Worm (Caenorhabditis elegans) whole organism, L4 larva: ENCODE data around the gene rfc-1.

Experiments
- F37D6.2 ChIP-seq: sonication (generic microtip); optimal IDR thresholded peaks from 2 replicates; lab custom pipeline; 2016; ENCODE audit warnings: mild to moderate bottlenecking, missing genetic modification characterization, missing compliant biosample characterization
- R02D3.7 ChIP-seq: fragments of 150-350 bp; sonication (generic microtip); optimal IDR thresholded peaks from 3 replicates; lab custom pipeline; 2014; ENCODE audit warnings: missing biosample characterization, missing genetic modification characterization
- Y105C5A.15 ChIP-seq: fragments of 200-800 bp; sonication (Bioruptor generic); IDR thresholded peaks from 2 replicates; pipeline ENCODE4 v1.3.6; 2022; ENCODE audit warnings: missing genetic modification characterization, missing compliant biosample characterization
- Y75B8A.6 ChIP-seq: fragments of 200-800 bp; sonication (Bioruptor generic); IDR thresholded peaks from 2 replicates; pipeline ENCODE4 v1.3.6; 2022; ENCODE audit warnings: missing genetic modification reagents, missing genetic modification characterization, missing compliant biosample characterization
- ZK337.2 ChIP-seq: fragments of 200-800 bp; sonication (Bioruptor generic); IDR thresholded peaks from 2 replicates; pipeline ENCODE4 v1.3.6; 2022; ENCODE audit warnings: missing genetic modification reagents, missing genetic modification characterization, missing compliant biosample characterization
- ZK546.5 ChIP-seq, 2 experiments: sonication (generic microtip); optimal IDR thresholded peaks; 2 replicates each; lab custom pipeline; 2017; ENCODE audit warnings: missing biosample characterization in 2 of 2, missing genetic modification characterization in 2 of 2
- arid-1 ChIP-seq: fragments of 200-800 bp; sonication (Bioruptor generic); conservative IDR thresholded peaks from 2 replicates; pipeline ENCODE4 v1.3.6; 2022; ENCODE audit warnings: missing genetic modification reagents, missing genetic modification characterization, missing compliant biosample characterization
- ceh-62 ChIP-seq: sonication (generic microtip); optimal IDR thresholded peaks from 2 replicates; lab custom pipeline; 2017; ENCODE audit warnings: missing biosample characterization, missing genetic modification characterization
- ceh-82 ChIP-seq: sonication (generic microtip); optimal IDR thresholded peaks from 2 replicates; lab custom pipeline; 2017; ENCODE audit warnings: missing biosample characterization, missing genetic modification characterization
- daf-19 ChIP-seq: fragments of 200-800 bp; sonication (Bioruptor generic); conservative IDR thresholded peaks from 2 replicates; pipeline ENCODE4 v1.3.6; 2022; ENCODE audit warnings: missing genetic modification characterization, missing compliant biosample characterization
- dmd-6 ChIP-seq: fragments of 200-800 bp; sonication (Bioruptor generic); IDR thresholded peaks from 2 replicates; pipeline ENCODE4 v1.3.6; 2022; ENCODE audit warnings: missing genetic modification reagents, missing genetic modification characterization, missing compliant biosample characterization
- dmd-9 ChIP-seq: fragments of 200-800 bp; sonication (Bioruptor generic); IDR thresholded peaks from 2 replicates; pipeline ENCODE4 v1.3.6; 2022; ENCODE audit warnings: missing genetic modification reagents, missing genetic modification characterization, missing compliant biosample characterization
- egl-27 ChIP-seq: sonication (generic microtip); optimal IDR thresholded peaks from 3 replicates; lab custom pipeline; 2017; ENCODE audit warnings: missing biosample characterization, missing genetic modification reagents, missing genetic modification characterization
- fkh-10 ChIP-seq: fragments of 150-350 bp; optimal IDR thresholded peaks from 2 replicates; lab custom pipeline; 2014; ENCODE audit warnings: missing biosample characterization, missing genetic modification reagents, missing genetic modification characterization
- fos-1 ChIP-seq: fragments of 150-350 bp; optimal IDR thresholded peaks from 2 replicates; lab custom pipeline; 2014; ENCODE audit warnings: missing biosample characterization, missing genetic modification characterization
- hif-1 ChIP-seq, 2 experiments: sonication (generic microtip); optimal IDR thresholded peaks; 2 replicates each; lab custom pipeline; 2016 to 2017; ENCODE audit warnings: missing compliant biosample characterization in 2 of 2, missing genetic modification characterization in 2 of 2, missing genetic modification reagents in 2 of 2, missing genotype in 2 of 2, mild to moderate bottlenecking in 1 of 2
- hlh-11 ChIP-seq: fragments of 200-800 bp; sonication (Bioruptor generic); optimal IDR thresholded peaks from 2 replicates; lab custom pipeline; 2018; ENCODE audit warnings: mild to moderate bottlenecking, missing genetic modification characterization, missing compliant biosample characterization
- hlh-30 ChIP-seq: sonication (generic microtip); optimal IDR thresholded peaks from 2 replicates; lab custom pipeline; 2017; ENCODE audit warnings: antibody characterized with exemption, mild to moderate bottlenecking, missing genetic modification characterization, missing compliant biosample characterization; ENCODE audit not compliant: insufficient read depth
- lim-7 ChIP-seq: fragments of 200-800 bp; sonication (Bioruptor generic); IDR thresholded peaks from 2 replicates; pipeline ENCODE4 v1.3.6; 2022; ENCODE audit warnings: missing genetic modification characterization, missing compliant biosample characterization
- lin-13 ChIP-seq: fragments of 150-350 bp; optimal IDR thresholded peaks from 2 replicates; lab custom pipeline; 2014; ENCODE audit warnings: missing biosample characterization, missing genetic modification reagents, missing genetic modification characterization
- lin-29 ChIP-seq: fragments of 200-800 bp; sonication (Bioruptor generic); IDR thresholded peaks from 2 replicates; pipeline ENCODE4 v1.3.6; 2022; ENCODE audit warnings: missing genetic modification reagents, missing genetic modification characterization, missing compliant biosample characterization
- lin-38 ChIP-seq: fragments of 200-800 bp; sonication (Bioruptor generic); IDR thresholded peaks from 2 replicates; pipeline ENCODE4 v1.3.6; 2022; ENCODE audit warnings: missing genetic modification reagents, missing genetic modification characterization, missing compliant biosample characterization
- lsy-2 ChIP-seq, 2 experiments: fragments of 150-350 bp in 1 of 2; sonication (generic microtip) in 1 of 2; optimal IDR thresholded peaks; 2 replicates each; lab custom pipeline; 2014 to 2017; ENCODE audit warnings: missing biosample characterization in 2 of 2, missing genetic modification characterization in 2 of 2
- mdl-1 ChIP-seq, 2 experiments: fragments of 150-350 bp in 1 of 2; sonication (generic microtip) in 1 of 2; optimal IDR thresholded peaks; 2 replicates each; lab custom pipeline; 2014 to 2017; ENCODE audit warnings: missing biosample characterization in 2 of 2, missing genetic modification characterization in 2 of 2
- mdt-29 ChIP-seq: fragments of 200-800 bp; sonication (Bioruptor generic); IDR thresholded peaks from 2 replicates; pipeline ENCODE4 v1.3.6; 2022; ENCODE audit warnings: missing genetic modification reagents, missing genetic modification characterization, missing compliant biosample characterization
- mxl-3 ChIP-seq: fragments of 200-800 bp; sonication (Bioruptor generic); optimal IDR thresholded peaks from 2 replicates; lab custom pipeline; 2018; ENCODE audit warnings: mild to moderate bottlenecking, missing genetic modification characterization, missing compliant biosample characterization
- nhr-102 ChIP-seq: sonication (generic microtip); optimal IDR thresholded peaks from 2 replicates; lab custom pipeline; 2016; ENCODE audit warnings: mild to moderate bottlenecking, missing genetic modification characterization, moderate library complexity, missing compliant biosample characterization
- nhr-237 ChIP-seq: sonication (generic microtip); optimal IDR thresholded peaks from 2 replicates; lab custom pipeline; 2017; ENCODE audit warnings: missing biosample characterization, missing genetic modification characterization
- nhr-28 ChIP-seq: fragments of 150-350 bp; optimal IDR thresholded peaks from 2 replicates; lab custom pipeline; 2014; ENCODE audit warnings: missing biosample characterization, missing genetic modification characterization
- php-3 ChIP-seq: fragments of 200-800 bp; sonication (Bioruptor generic); IDR thresholded peaks from 2 replicates; pipeline ENCODE4 v1.3.6; 2022; ENCODE audit warnings: missing genetic modification reagents, missing genetic modification characterization, missing compliant biosample characterization
- rbr-2 ChIP-seq: sonication (generic microtip); optimal IDR thresholded peaks from 2 replicates; lab custom pipeline; 2016; ENCODE audit warnings: missing genotype, missing genetic modification characterization, missing compliant biosample characterization
- set-16 ChIP-seq: fragments of 200-800 bp; sonication (Bioruptor generic); IDR thresholded peaks from 2 replicates; pipeline ENCODE4 v1.3.6; 2022; ENCODE audit warnings: missing genetic modification reagents, missing genetic modification characterization, missing compliant biosample characterization
- tag-97 ChIP-seq: fragments of 200-800 bp; sonication (Bioruptor generic); IDR thresholded peaks from 2 replicates; pipeline ENCODE4 v1.3.6; 2022; ENCODE audit warnings: missing genetic modification characterization, missing compliant biosample characterization
- unc-62 ChIP-seq, 3 experiments: fragments of 150-350 bp in 1 of 3; sonication (generic microtip); optimal IDR thresholded peaks in 2 of 3; peaks in 1 of 3; 1 replicate in 1 of 3; 2 replicates in 2 of 3; lab custom pipeline; 2014 to 2017; ENCODE audit warnings: missing biosample characterization in 3 of 3, missing genetic modification characterization in 3 of 3, missing genetic modification reagents in 3 of 3, missing genotype in 1 of 3
- zfp-2 ChIP-seq: sonication (generic microtip); optimal IDR thresholded peaks from 2 replicates; lab custom pipeline; 2016; ENCODE audit warnings: mild to moderate bottlenecking, missing genetic modification characterization, missing compliant biosample characterization
- ztf-11 ChIP-seq: fragments of 150-350 bp; optimal IDR thresholded peaks from 2 replicates; lab custom pipeline; 2014; ENCODE audit warnings: missing biosample characterization, missing genetic modification characterization

The rfc-1 gene

ce11 chrV:14640071-14640470, 5.7 kb downstream of the rfc-1 start, which contains the start of gene F43D2.7:
Gene F43D2.7, minus strand, starts transcription at chrV:14640171.
- TF ChIP-seq fos-1, result no peak
- no peak for TF ChIP-seq nhr-102 (tag; lab: Kevin White, UChicago)
- no peak for TF ChIP-seq daf-19 (GFP tag; lab: Robert Waterston, UW)
- no peak for TF ChIP-seq dmd-6
- no peak for TF ChIP-seq rbr-2 (tag; lab: Kevin White, UChicago)
- TF ChIP-seq hlh-11, result no peak
- no peak for TF ChIP-seq ZK337.2 (GFP tag; lab: Robert Waterston, UW)
- TF ChIP-seq Y105C5A.15, result no peak
- no peak for TF ChIP-seq mdt-29 (GFP tag; lab: Robert Waterston, UW)
- TF ChIP-seq php-3 (GFP tag; lab: Robert Waterston, UW), result no peak
- no peak for TF ChIP-seq arid-1 (GFP tag; lab: Robert Waterston, UW)
- no peak for TF ChIP-seq nhr-237 (tag; lab: Kevin White, UChicago)
- TF ChIP-seq, all 104 proteins: peak for 0

- TF ChIP-seq ceh-82 (tag; lab: Kevin White, UChicago) (no peak), lin-13 (GFP tag; lab: Kevin White, UChicago) (no peak), tag-97 (GFP tag; lab: Robert Waterston, UW) (no peak), fkh-10 (GFP tag; lab: Kevin White, UChicago) (no peak), php-3 (GFP tag; lab: Robert Waterston, UW) (no peak), egl-27 (tag; lab: Kevin White, UChicago) (no peak), ceh-62 (tag; lab: Kevin White, UChicago) (no peak), dmd-9 (GFP tag; lab: Robert Waterston, UW) (no peak), nhr-28 (tag; lab: Kevin White, UChicago) (no peak), F37D6.2 (tag; lab: Kevin White, UChicago) (no peak), hif-1 (tag; optimal IDR thresholded peaks at IDR 0.05; lab: Kevin White, UChicago) (no peak), mdt-29 (GFP tag; lab: Robert Waterston, UW) (no peak), lin-38 (GFP tag; lab: Robert Waterston, UW) (no peak), R02D3.7 (no peak)
Observed at ce11 chrV:14638075-14638474, 7.7 kb downstream of the rfc-1 start.

- TF ChIP-seq ZK546.5 (tag; optimal IDR thresholded peaks at IDR 0.05; lab: Kevin White, UChicago), result no peak
- no peak for TF ChIP-seq lim-7 (GFP tag; lab: Robert Waterston, UW)
- TF ChIP-seq zfp-2, result no peak
- no peak for TF ChIP-seq lsy-2 (tag; optimal IDR thresholded peaks at IDR 0.05; lab: Kevin White, UChicago)
- TF ChIP-seq egl-27 (tag; lab: Kevin White, UChicago), result no peak
- TF ChIP-seq ztf-11 (tag; lab: Kevin White, UChicago), result no peak
- no peak for TF ChIP-seq dmd-6
- no peak for TF ChIP-seq Y75B8A.6 (GFP tag; lab: Robert Waterston, UW)
Observed at ce11 chrV:14635119-14635518, 10.7 kb downstream of the rfc-1 start, which contains the start of gene F43D2.6. Gene F43D2.6, minus strand, starts transcription at chrV:14635180.

DNA sequence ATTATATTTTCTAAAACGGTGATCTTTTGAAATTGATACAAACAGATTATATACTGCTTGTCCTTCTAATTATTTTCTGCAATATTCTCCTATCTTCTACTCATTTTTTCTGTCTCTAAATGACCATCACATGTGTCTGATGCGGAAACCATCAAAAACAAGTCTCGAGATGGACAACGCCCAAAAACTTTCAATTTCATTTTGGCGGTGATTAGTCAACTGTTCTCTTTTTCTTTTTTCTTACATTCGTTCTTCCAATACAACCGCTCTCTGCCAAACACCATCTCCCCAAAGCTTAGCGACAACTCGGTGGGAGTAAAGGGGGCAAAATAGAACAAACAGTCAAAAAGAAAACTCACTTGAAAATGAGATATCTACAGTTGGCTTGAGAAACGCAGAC, 12.5 kb downstream of the rfc-1 start:
- TF ChIP-seq hlh-30 (tag; lab: Kevin White, UChicago) (peak; percentile 43), nhr-28 (tag; lab: Kevin White, UChicago) (peak; percentile 30), dmd-6 (peak; percentile 17; the same call in 1 of the 2 replicates), unc-62 (GFP tag; optimal IDR thresholded peaks at IDR 0.05 in 1 of 2; lab: Kevin White, UChicago) (peak in 1 of 2 experiments; percentile 60), unc-62 (tag; optimal IDR thresholded peaks at IDR 0.05; lab: Kevin White, UChicago) (no peak), mxl-3 (GFP tag; lab: Kevin White, UChicago) (peak; percentile 39), mdl-1 (tag; optimal IDR thresholded peaks at IDR 0.05; lab: Kevin White, UChicago) (peak in 1 of 2 experiments; percentile 29), lin-29 (GFP tag; lab: Robert Waterston, UW) (no peak), set-16 (GFP tag; lab: Robert Waterston, UW) (no peak)
